Fruit fly (Drosophila melanogaster): ENCODE data around the gene TM9SF2.

The TM9SF2 gene

DNA sequence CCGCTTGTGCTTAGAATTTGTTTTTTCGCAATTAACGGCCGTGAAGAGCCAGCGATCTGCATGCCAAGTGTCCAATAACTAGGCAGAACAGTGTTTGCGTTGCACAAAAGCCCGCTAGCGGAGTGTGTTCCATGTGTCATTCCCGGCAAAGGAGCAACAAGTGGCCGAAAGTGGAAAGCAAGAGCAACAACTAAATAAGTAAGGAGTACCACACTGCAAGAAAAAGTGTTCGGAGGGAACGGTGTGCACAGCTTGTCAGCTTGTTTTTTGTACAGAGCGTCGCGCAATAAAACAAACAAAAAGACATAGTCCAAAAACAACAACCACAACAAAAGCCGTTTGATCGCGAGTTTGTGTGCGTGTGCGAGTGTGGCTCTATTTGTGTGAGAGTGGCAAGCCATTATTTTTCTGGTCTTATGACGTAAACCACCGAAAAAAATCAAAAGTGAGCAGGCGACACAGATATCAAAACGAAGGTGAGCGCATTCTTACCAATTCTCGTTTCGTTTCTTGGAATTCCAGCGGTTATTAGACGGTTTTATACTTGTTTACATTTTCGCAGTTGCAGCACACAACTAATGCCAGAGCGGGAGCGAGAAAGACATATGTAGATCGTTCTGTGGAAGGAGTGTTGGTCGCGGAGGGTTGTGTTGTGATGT, 24.2 kb upstream of the TM9SF2 start:
- peak; percentile 74 for TF ChIP-seq fd96Ca (GFP tag; IDR thresholded peaks at IDR 0.05)
- TF ChIP-seq Ets98B (GFP tag; IDR thresholded peaks at IDR 0.05) = peak; percentile 77
- TF ChIP-seq CG4496 (GFP tag; IDR thresholded peaks at IDR 0.05) = peak; percentile 72; the same call in 2 of the 3 replicates
- peak; percentile 44 for TF ChIP-seq CG8301 (tag; optimal IDR thresholded peaks at IDR 0.05)
- TF ChIP-seq rn (GFP tag; IDR thresholded peaks at IDR 0.05) = no peak
- TF ChIP-seq CG15710 (tag; optimal IDR thresholded peaks at IDR 0.05) = no peak
- TF ChIP-seq CG12605 (GFP tag; IDR thresholded peaks at IDR 0.05) = peak; percentile 67

DNA sequence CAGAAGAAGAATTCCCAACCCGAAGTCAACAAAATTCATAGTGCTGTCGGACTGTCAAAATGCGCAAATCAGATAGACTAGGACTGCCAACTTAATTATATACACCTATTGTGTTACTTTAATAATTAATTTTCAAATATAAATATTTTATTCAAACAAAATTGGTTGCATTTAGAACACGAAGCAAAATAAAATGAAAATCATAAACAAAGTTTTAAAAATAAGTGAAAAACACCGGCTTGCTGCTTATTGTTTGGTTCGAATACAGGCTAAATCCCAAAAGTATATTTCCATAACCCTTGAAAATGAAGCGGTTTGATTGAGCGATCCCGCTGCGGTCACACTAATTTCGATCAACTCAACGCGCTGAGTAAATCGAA, 23.7 kb upstream of the TM9SF2 start, which contains the start of the genes Rhau and dia:
TSS of gene Rhau (minus strand) at position 178 of the 380 bp plus-strand sequence.
TSS of gene dia (plus strand) at position 337 of the 380 bp plus-strand sequence.
- no peak for TF ChIP-seq CG32121 (GFP tag; IDR thresholded peaks at IDR 0.05)
- TF ChIP-seq Snoo (tag; optimal IDR thresholded peaks at IDR 0.05) = peak; percentile 7
- TF ChIP-seq CG17806 (tag; optimal IDR thresholded peaks at IDR 0.05) = no peak

DNA sequence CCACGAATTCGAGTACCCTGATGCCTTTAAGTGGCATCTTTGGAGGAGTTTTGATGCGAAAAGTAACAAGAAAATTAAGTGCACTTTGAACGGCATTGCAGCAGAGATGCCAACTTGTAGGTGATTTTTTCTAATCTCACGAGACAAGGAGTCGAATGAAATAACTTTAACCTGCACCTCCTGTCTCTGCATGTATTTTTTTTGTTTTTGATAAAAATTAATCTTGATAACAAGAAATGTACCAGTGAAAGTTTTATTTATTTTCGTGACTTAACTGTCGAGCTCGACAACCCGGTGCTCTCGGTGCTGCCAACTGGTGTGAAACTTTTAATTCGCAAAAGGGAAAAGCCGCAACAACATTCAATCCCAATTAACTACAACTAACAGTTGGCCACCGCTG, 18.1 kb upstream of the TM9SF2 start, which contains the start of the genes Amacr and Ns4:
TSS of gene Amacr (minus strand) at position 182 of the 400 bp plus-strand sequence.
TSS of gene Ns4 (plus strand) at position 317 of the 400 bp plus-strand sequence.
- peak; percentile 52 for TF ChIP-seq gl (tag; optimal IDR thresholded peaks at IDR 0.05)
- peak; percentile 55 for TF ChIP-seq CG8159 (tag; optimal IDR thresholded peaks at IDR 0.05)
- no peak for TF ChIP-seq CG13204 (GFP tag; optimal IDR thresholded peaks at IDR 0.05)
- TF ChIP-seq CG17806 (tag; optimal IDR thresholded peaks at IDR 0.05) = peak; percentile 45
- peak; percentile 71 for TF ChIP-seq CG32121 (GFP tag; IDR thresholded peaks at IDR 0.05)
- peak; percentile 44 for TF ChIP-seq CG9948 (tag; optimal IDR thresholded peaks at IDR 0.05)
- peak; percentile 71 for TF ChIP-seq Snoo (tag; optimal IDR thresholded peaks at IDR 0.05)
- TF ChIP-seq CG34367 (tag; optimal IDR thresholded peaks at IDR 0.05) = peak; percentile 37
- TF ChIP-seq CG15710 (tag; optimal IDR thresholded peaks at IDR 0.05) = peak; percentile 61
- TF ChIP-seq CG4496 (GFP tag; IDR thresholded peaks at IDR 0.05) = peak; percentile 76
- TF ChIP-seq CG12605 (GFP tag; IDR thresholded peaks at IDR 0.05) = peak; percentile 52; the same call in 1 of the 2 replicates
- TF ChIP-seq D1 (tag; optimal IDR thresholded peaks at IDR 0.05) = no peak
- peak; percentile 65 for TF ChIP-seq Ets98B (GFP tag; IDR thresholded peaks at IDR 0.05)
- TF ChIP-seq CG8301 (tag; optimal IDR thresholded peaks at IDR 0.05) = peak; percentile 60
- TF ChIP-seq CG14655 (GFP tag; optimal IDR thresholded peaks at IDR 0.05) = no peak
- TF ChIP-seq Pif1B (GFP tag; optimal IDR thresholded peaks at IDR 0.05) = no peak
- no peak; the same call in 1 of the 2 replicates for TF ChIP-seq rn (GFP tag; IDR thresholded peaks at IDR 0.05)
- TF ChIP-seq CG10348 (GFP tag; IDR thresholded peaks at IDR 0.05) = no peak
- TF ChIP-seq EcR (GFP tag; optimal IDR thresholded peaks at IDR 0.05) = no peak
- TF ChIP-seq Pif1A (GFP tag; optimal IDR thresholded peaks at IDR 0.05) = no peak
- TF ChIP-seq fd96Ca (GFP tag; IDR thresholded peaks at IDR 0.05) = peak; percentile 80

DNA sequence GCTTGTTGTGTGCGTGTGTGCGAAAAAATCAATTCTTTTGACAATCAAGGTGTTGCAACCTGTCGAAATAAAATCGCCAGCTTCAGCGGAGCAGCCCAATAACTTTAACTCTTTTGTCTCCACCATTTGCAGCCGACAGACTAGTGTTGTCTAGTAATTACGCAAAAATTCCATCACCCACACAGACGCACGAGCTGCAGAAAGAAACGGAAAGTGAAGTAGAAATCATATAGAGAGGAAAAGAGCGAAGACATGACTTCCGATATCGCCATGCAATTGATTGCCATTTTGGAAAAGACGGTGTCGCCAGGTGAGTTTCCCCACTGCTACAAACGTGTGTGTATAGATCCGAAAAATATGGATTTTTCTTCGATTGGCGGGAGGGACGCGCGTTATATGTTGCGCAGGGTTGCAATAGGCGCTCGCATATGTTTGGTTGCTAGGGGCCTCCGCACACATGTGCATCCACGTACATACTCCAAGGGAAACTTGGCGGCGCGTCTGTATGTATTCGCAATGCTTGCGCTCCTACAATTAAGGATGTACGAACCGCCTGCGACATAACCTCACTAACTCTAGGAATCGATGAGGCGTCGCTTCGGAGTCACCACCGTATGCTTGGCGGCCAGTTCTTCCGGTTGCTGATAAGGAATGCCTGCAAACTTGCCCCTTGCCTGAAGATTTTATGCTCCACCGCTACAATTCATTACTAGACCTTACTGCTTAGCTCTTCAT, 1.2 kb upstream of the TM9SF2 start:
- TF ChIP-seq Ets98B (GFP tag; IDR thresholded peaks at IDR 0.05) (0 out of 2 replicates have a peak, but pooled peaks have one; percentile 17), CG17806 (tag; optimal IDR thresholded peaks at IDR 0.05) (no peak), CG9948 (tag; optimal IDR thresholded peaks at IDR 0.05) (no peak), CG12605 (GFP tag; IDR thresholded peaks at IDR 0.05) (0 out of 2 replicates have a peak, but pooled peaks have one; percentile 16)

DNA sequence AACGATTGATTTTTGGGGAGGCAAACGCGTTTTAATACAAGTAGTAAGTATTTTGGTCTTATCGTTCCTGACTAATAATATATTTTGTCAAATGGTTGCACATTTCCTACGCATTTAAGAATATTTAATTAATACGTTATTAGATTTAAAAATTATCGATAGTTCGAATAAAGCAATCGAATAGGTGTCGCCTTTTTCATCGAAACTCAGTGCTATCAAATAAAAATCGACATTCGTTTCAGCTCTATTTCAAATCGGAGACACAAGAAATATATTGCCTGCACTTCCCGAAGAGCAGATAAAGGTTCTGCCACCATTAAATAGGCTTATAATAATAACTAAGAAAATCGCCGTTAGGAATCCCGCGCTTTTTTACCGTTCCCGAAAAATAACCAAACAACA, 579 bp upstream of the TM9SF2 start:
- TF ChIP-seq rn (GFP tag; IDR thresholded peaks at IDR 0.05) (no peak), Pif1B (GFP tag; optimal IDR thresholded peaks at IDR 0.05) (no peak), Pif1A (GFP tag; optimal IDR thresholded peaks at IDR 0.05) (no peak), CG8159 (tag; optimal IDR thresholded peaks at IDR 0.05) (no peak), EcR (GFP tag; optimal IDR thresholded peaks at IDR 0.05) (no peak), CG13204 (GFP tag; optimal IDR thresholded peaks at IDR 0.05) (no peak), gl (tag; optimal IDR thresholded peaks at IDR 0.05) (no peak), CG17806 (tag; optimal IDR thresholded peaks at IDR 0.05) (no peak), D1 (tag; optimal IDR thresholded peaks at IDR 0.05) (no peak)

DNA sequence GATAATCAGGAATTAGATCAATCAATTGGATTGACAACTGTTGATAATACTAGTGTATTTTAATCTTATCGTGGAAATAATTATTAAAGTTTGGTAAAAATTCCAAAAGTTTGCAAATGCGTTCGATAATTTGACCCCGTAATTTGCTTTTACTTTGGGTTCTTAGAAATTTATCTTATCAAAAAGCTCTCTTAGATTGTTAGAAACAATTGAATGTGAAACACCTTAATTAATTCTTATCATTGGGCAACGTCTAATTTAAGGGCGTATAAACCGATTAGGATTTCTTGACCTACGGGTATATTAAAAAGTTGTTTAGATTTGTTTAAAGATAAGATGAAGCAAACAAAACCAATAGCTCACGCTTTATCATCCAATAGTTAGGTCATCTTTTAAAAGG, 1.1 kb downstream of the TM9SF2 start:
- TF ChIP-seq rn (GFP tag; IDR thresholded peaks at IDR 0.05) (no peak), Pif1B (GFP tag; optimal IDR thresholded peaks at IDR 0.05) (no peak), CG32121 (GFP tag; IDR thresholded peaks at IDR 0.05) (no peak), CG4496 (GFP tag; IDR thresholded peaks at IDR 0.05) (no peak), gl (tag; optimal IDR thresholded peaks at IDR 0.05) (no peak), CG17806 (tag; optimal IDR thresholded peaks at IDR 0.05) (no peak)

DNA sequence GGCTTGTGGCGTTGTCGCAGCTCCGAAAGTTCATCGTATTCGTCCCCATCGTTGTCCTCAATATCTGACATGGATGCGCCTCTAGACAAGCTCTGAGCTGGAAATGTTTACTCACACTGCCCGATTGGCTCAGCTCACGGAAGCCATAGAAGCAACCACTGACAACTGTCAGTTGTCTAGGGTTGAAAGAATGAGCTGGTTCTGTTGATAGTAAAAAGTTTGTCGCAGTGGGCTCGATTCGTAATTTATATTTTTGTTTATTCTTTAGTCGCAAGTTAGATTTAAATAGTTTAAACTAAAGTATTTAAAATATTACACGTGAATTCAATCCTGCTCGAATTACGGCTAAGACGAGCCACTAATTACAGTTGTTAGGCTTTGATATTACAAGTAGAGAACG, 3.9 kb downstream of the TM9SF2 start, which contains the start of gene CarT:
TSS of gene CarT (minus strand) at position 101 of the 400 bp plus-strand sequence.
- no peak for TF ChIP-seq gl (tag; optimal IDR thresholded peaks at IDR 0.05)
- TF ChIP-seq D1 (tag; optimal IDR thresholded peaks at IDR 0.05) = no peak
- TF ChIP-seq CG17806 (tag; optimal IDR thresholded peaks at IDR 0.05) = no peak
- no peak for TF ChIP-seq CG34367 (tag; optimal IDR thresholded peaks at IDR 0.05)
- no peak for TF ChIP-seq CG4496 (GFP tag; IDR thresholded peaks at IDR 0.05)
- TF ChIP-seq CG13204 (GFP tag; optimal IDR thresholded peaks at IDR 0.05) = no peak
- TF ChIP-seq Pif1A (GFP tag; optimal IDR thresholded peaks at IDR 0.05) = no peak
- no peak for TF ChIP-seq fd96Ca (GFP tag; IDR thresholded peaks at IDR 0.05)
- no peak for TF ChIP-seq Snoo (tag; optimal IDR thresholded peaks at IDR 0.05)
- TF ChIP-seq CG9948 (tag; optimal IDR thresholded peaks at IDR 0.05) = no peak
- TF ChIP-seq CG10348 (GFP tag; IDR thresholded peaks at IDR 0.05) = no peak
- TF ChIP-seq Pif1B (GFP tag; optimal IDR thresholded peaks at IDR 0.05) = no peak
- no peak for TF ChIP-seq CG12605 (GFP tag; IDR thresholded peaks at IDR 0.05)
- no peak for TF ChIP-seq EcR (GFP tag; optimal IDR thresholded peaks at IDR 0.05)
- TF ChIP-seq CG14655 (GFP tag; optimal IDR thresholded peaks at IDR 0.05) = no peak
- TF ChIP-seq CG8159 (tag; optimal IDR thresholded peaks at IDR 0.05) = no peak
